Worm (Caenorhabditis elegans) whole organism, L1 larva: ENCODE measurements around the gene srh-2.

Experiments
- C16A3.4 ChIP-seq: fragments of 150-350 bp; optimal IDR thresholded peaks from 2 replicates; lab custom pipeline; 2014; ENCODE audit warnings: missing biosample characterization, missing genetic modification characterization
- Y116A8C.19 ChIP-seq: sonication (generic microtip); optimal IDR thresholded peaks from 2 replicates; lab custom pipeline; 2016; ENCODE audit warnings: missing compliant biosample characterization, missing genetic modification characterization, borderline replicate concordance
- aly-2 ChIP-seq: fragments of 150-350 bp; optimal IDR thresholded peaks from 2 replicates; lab custom pipeline; 2014; ENCODE audit warnings: missing biosample characterization, missing genetic modification characterization
- blmp-1 ChIP-seq: fragments of 150-350 bp; optimal IDR thresholded peaks from 2 replicates; lab custom pipeline; 2014; ENCODE audit warnings: missing biosample characterization, missing genetic modification characterization
- ceh-63 ChIP-seq: fragments of 200-800 bp; sonication (Bioruptor generic); optimal IDR thresholded peaks from 2 replicates; lab custom pipeline; 2018; ENCODE audit warnings: mild to moderate bottlenecking, missing genetic modification characterization, missing compliant biosample characterization
- ceh-90 ChIP-seq: sonication (generic microtip); optimal IDR thresholded peaks from 2 replicates; lab custom pipeline; 2016; ENCODE audit warnings: missing genetic modification characterization, missing compliant biosample characterization
- ces-1 ChIP-seq: fragments of 150-350 bp; optimal IDR thresholded peaks from 2 replicates; lab custom pipeline; 2014; ENCODE audit warnings: missing biosample characterization, missing genetic modification reagents, missing genetic modification characterization
- dpl-1 ChIP-seq, 3 experiments: fragments of 150-350 bp in 2 of 3; sonication (generic microtip) in 1 of 3; optimal IDR thresholded peaks; 2 replicates each; lab custom pipeline; 2014 to 2017; ENCODE audit warnings: missing biosample characterization in 3 of 3, missing genetic modification characterization in 3 of 3, missing genetic modification reagents in 3 of 3
- dsc-1 ChIP-seq: sonication (generic microtip); optimal IDR thresholded peaks from 2 replicates; lab custom pipeline; 2016; ENCODE audit warnings: mild to moderate bottlenecking, missing genetic modification characterization, missing compliant biosample characterization
- efl-1 ChIP-seq, 4 experiments: fragments of 150-350 bp; optimal IDR thresholded peaks in 3 of 4; peaks in 1 of 4; 1 replicate in 1 of 4; 2 replicates in 3 of 4; lab custom pipeline; 2014; ENCODE audit warnings: missing biosample characterization in 2 of 4, missing genetic modification characterization in 2 of 4, missing genetic modification reagents in 2 of 4
- egl-13 ChIP-seq: sonication (generic microtip); optimal IDR thresholded peaks from 2 replicates; lab custom pipeline; 2016; ENCODE audit warnings: missing genotype, missing genetic modification reagents, missing genetic modification characterization, missing compliant biosample characterization
- elt-3 ChIP-seq, 6 experiments: fragments of 150-350 bp in 1 of 6; sonication (generic microtip); optimal IDR thresholded peaks; 2 replicates each; lab custom pipeline; 2017 to 2018; ENCODE audit warnings: missing biosample characterization in 6 of 6, missing genetic modification characterization in 6 of 6, inconsistent platforms in 1 of 6
- fkh-4 ChIP-seq: sonication (generic microtip); optimal IDR thresholded peaks from 2 replicates; lab custom pipeline; 2016; ENCODE audit warnings: missing compliant biosample characterization, missing genetic modification characterization, borderline replicate concordance
- fkh-8 ChIP-seq: sonication (generic microtip); optimal IDR thresholded peaks from 2 replicates; lab custom pipeline; 2016; ENCODE audit warnings: mild to moderate bottlenecking, missing genetic modification characterization, missing compliant biosample characterization
- hlh-4 ChIP-seq: sonication (generic microtip); optimal IDR thresholded peaks from 2 replicates; lab custom pipeline; 2016; ENCODE audit warnings: mild to moderate bottlenecking, missing genetic modification characterization, missing compliant biosample characterization
- hpl-2 ChIP-seq: fragments of 150-350 bp; optimal IDR thresholded peaks from 2 replicates; lab custom pipeline; 2014; ENCODE audit warnings: missing biosample characterization, missing genetic modification reagents, missing genetic modification characterization
- jun-1 ChIP-seq: fragments of 150-350 bp; optimal IDR thresholded peaks from 2 replicates; lab custom pipeline; 2014; ENCODE audit warnings: missing biosample characterization, missing genetic modification reagents, missing genetic modification characterization
- lin-14 ChIP-seq: fragments of 200-800 bp; sonication (Bioruptor generic); optimal IDR thresholded peaks from 2 replicates; lab custom pipeline; 2018; ENCODE audit warnings: mild to moderate bottlenecking, missing genetic modification characterization, moderate library complexity, missing compliant biosample characterization
- lin-15B ChIP-seq: fragments of 150-350 bp; sonication (generic microtip); optimal IDR thresholded peaks from 3 replicates; lab custom pipeline; 2014; ENCODE audit warnings: missing biosample characterization, missing genetic modification characterization
- lin-35 ChIP-seq, 2 experiments: fragments of 150-350 bp; optimal IDR thresholded peaks; 2 replicates each; lab custom pipeline; 2014; ENCODE audit warnings: missing biosample characterization in 2 of 2, missing genetic modification characterization in 2 of 2, missing genetic modification reagents in 2 of 2
- nhr-11 ChIP-seq: fragments of 150-350 bp; optimal IDR thresholded peaks from 2 replicates; lab custom pipeline; 2014; ENCODE audit warnings: missing biosample characterization, missing genetic modification characterization
- nhr-12 ChIP-seq: sonication (generic microtip); optimal IDR thresholded peaks from 2 replicates; lab custom pipeline; 2017; ENCODE audit warnings: missing biosample characterization, missing genetic modification characterization
- nhr-19 ChIP-seq: fragments of 200-800 bp; sonication (Bioruptor generic); conservative IDR thresholded peaks from 2 replicates; pipeline ENCODE4 v1.3.6; 2022; ENCODE audit warnings: missing genetic modification characterization, missing compliant biosample characterization
- nhr-20 ChIP-seq: sonication (generic microtip); optimal IDR thresholded peaks from 2 replicates; lab custom pipeline; 2016; ENCODE audit warnings: mild to moderate bottlenecking, missing genetic modification characterization, missing compliant biosample characterization
- nhr-237 ChIP-seq: fragments of 150-350 bp; optimal IDR thresholded peaks from 2 replicates; lab custom pipeline; 2014; ENCODE audit warnings: missing biosample characterization, missing genetic modification characterization
- nhr-28 ChIP-seq: fragments of 150-350 bp; optimal IDR thresholded peaks from 2 replicates; lab custom pipeline; 2014; ENCODE audit warnings: missing biosample characterization, missing genetic modification characterization
- nhr-71 ChIP-seq: sonication (generic microtip); optimal IDR thresholded peaks from 2 replicates; lab custom pipeline; 2016; ENCODE audit warnings: mild to moderate bottlenecking, missing genetic modification characterization, moderate library complexity, missing compliant biosample characterization
- nhr-76 ChIP-seq: sonication (generic microtip); optimal IDR thresholded peaks from 2 replicates; lab custom pipeline; 2017; ENCODE audit warnings: missing biosample characterization, missing genetic modification characterization
- nhr-77 ChIP-seq: fragments of 150-350 bp; optimal IDR thresholded peaks from 2 replicates; lab custom pipeline; 2014; ENCODE audit warnings: missing biosample characterization, missing genetic modification characterization
- nhr-85 ChIP-seq: sonication (generic microtip); peaks from one replicate; lab custom pipeline; 2016; ENCODE audit warnings: missing genetic modification characterization, inconsistent platforms, missing compliant biosample characterization
- nhr-90 ChIP-seq: sonication (generic microtip); optimal IDR thresholded peaks from 2 replicates; lab custom pipeline; 2016; ENCODE audit warnings: mild to moderate bottlenecking, missing genetic modification characterization, missing compliant biosample characterization; ENCODE audit not compliant: poor library complexity
- rnt-1 ChIP-seq: sonication (generic microtip); optimal IDR thresholded peaks from 2 replicates; lab custom pipeline; 2016; ENCODE audit warnings: mild to moderate bottlenecking, missing genetic modification characterization, moderate library complexity, missing compliant biosample characterization
- skn-1 ChIP-seq: fragments of 150-350 bp; optimal IDR thresholded peaks from 2 replicates; lab custom pipeline; 2014; ENCODE audit warnings: missing biosample characterization, missing genetic modification characterization
- snu-23 ChIP-seq: sonication (generic microtip); optimal IDR thresholded peaks from 2 replicates; lab custom pipeline; 2016; ENCODE audit warnings: missing genetic modification characterization, missing compliant biosample characterization
- sptf-1 ChIP-seq: fragments of 150-350 bp; optimal IDR thresholded peaks from 2 replicates; lab custom pipeline; 2014; ENCODE audit warnings: missing biosample characterization, missing genetic modification characterization
- swsn-7 ChIP-seq: sonication (generic microtip); optimal IDR thresholded peaks from 2 replicates; lab custom pipeline; 2016; ENCODE audit warnings: missing genetic modification characterization, missing compliant biosample characterization
- tbx-2 ChIP-seq: sonication (generic microtip); optimal IDR thresholded peaks from 2 replicates; lab custom pipeline; 2016; ENCODE audit warnings: missing genetic modification characterization, missing compliant biosample characterization
- unc-98 ChIP-seq: fragments of 200-800 bp; sonication (Bioruptor generic); IDR thresholded peaks from 2 replicates; pipeline ENCODE4 v1.3.6; 2022; ENCODE audit warnings: missing genetic modification characterization, missing compliant biosample characterization
- vab-15 ChIP-seq: sonication (generic microtip); optimal IDR thresholded peaks from 2 replicates; lab custom pipeline; 2017; ENCODE audit warnings: missing genotype, mild to moderate bottlenecking, missing genetic modification characterization, missing compliant biosample characterization
- zip-4 ChIP-seq: fragments of 200-800 bp; sonication (Bioruptor generic); optimal IDR thresholded peaks from 2 replicates; lab custom pipeline; 2018; ENCODE audit warnings: mild to moderate bottlenecking, missing genetic modification characterization, moderate library complexity, missing compliant biosample characterization
- ztf-11 ChIP-seq, 2 experiments: sonication (generic microtip); optimal IDR thresholded peaks; 2 replicates each; lab custom pipeline; 2016 to 2017; ENCODE audit warnings: missing genetic modification characterization in 2 of 2, missing biosample characterization in 1 of 2, missing compliant biosample characterization in 1 of 2
- ztf-4 ChIP-seq: fragments of 150-350 bp; optimal IDR thresholded peaks from 2 replicates; lab custom pipeline; 2014; ENCODE audit warnings: missing biosample characterization, missing genetic modification characterization

The srh-2 gene

DNA sequence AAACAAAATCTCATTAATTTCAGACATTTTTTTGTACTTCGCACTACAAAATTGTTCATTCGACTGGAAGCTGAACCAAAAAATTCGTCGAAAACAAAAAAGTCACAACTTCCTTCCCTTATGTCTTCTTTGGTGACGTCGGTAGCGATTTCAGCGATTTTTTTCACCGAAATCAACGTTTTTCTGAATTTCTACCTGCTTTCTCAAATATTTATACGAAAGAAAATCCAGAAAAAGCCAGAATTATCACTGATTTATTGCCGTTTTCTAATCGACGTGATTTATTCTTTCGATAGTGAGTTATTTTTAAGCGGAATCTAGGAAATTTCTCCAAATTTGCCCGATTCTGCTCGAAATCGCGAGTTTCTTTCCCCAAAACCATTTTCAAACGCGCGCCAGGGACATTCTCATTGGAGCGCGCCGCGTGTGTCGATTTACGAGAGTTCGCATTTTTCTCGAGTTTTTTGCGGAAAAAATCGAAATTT, 46.8 kb downstream of the srh-2 start, which contains the start of gene srbc-58 (continued):
- no peak for TF ChIP-seq rnt-1
- no peak for TF ChIP-seq zip-4 (GFP tag; lab: Kevin White, UChicago)
- TF ChIP-seq nhr-85 = peak; percentile 72
- TF ChIP-seq nhr-12 (tag; lab: Kevin White, UChicago) = no peak
- TF ChIP-seq C16A3.4 (tag; lab: Kevin White, UChicago) = no peak
- TF ChIP-seq jun-1 (tag; lab: Kevin White, UChicago) = no peak
- no peak for TF ChIP-seq dsc-1 (tag; lab: Kevin White, UChicago)
- peak; percentile 66 for TF ChIP-seq aly-2 (tag; lab: Kevin White, UChicago)

ce11 chrV:777285-777684, 49.2 kb downstream of the srh-2 start, which contains the start of gene R09E12.9:
R09E12.9 (plus strand) TSS chrV:777600.
- TF ChIP-seq nhr-71 (peak; percentile 45), nhr-19 (GFP tag; lab: Robert Waterston, UW) (peak; percentile 40), swsn-7 (tag; lab: Kevin White, UChicago) (peak; percentile 10), nhr-76 (tag; lab: Kevin White, UChicago) (peak; percentile 15), fkh-8 (tag; lab: Kevin White, UChicago) (no peak), nhr-77 (peak; percentile 100), snu-23 (GFP tag; lab: Kevin White, UChicago) (peak; percentile 63), egl-13 (no peak), nhr-90 (peak; percentile 29), nhr-20 (tag; lab: Kevin White, UChicago) (peak; percentile 69), dpl-1 (GFP tag; optimal IDR thresholded peaks at IDR 0.05; lab: Kevin White, UChicago) (peak in 2 of 3 experiments; percentile 24 to 26), ces-1 (GFP tag; lab: Kevin White, UChicago) (no peak), efl-1 (optimal IDR thresholded peaks at IDR 0.05; lab: Kevin White, UChicago) (peak; percentile 37 to 39), efl-1 (GFP tag; optimal IDR thresholded peaks at IDR 0.05 in 1 of 2; lab: Kevin White, UChicago) (peak; percentile 28 to 90), nhr-237 (peak; percentile 42), lin-35 (GFP tag; optimal IDR thresholded peaks at IDR 0.05; lab: Kevin White, UChicago) (peak; percentile 6 to 57), nhr-28 (tag; lab: Kevin White, UChicago) (peak; percentile 54), nhr-85 (peak; percentile 55), dsc-1 (tag; lab: Kevin White, UChicago) (no peak), ceh-90 (tag; lab: Kevin White, UChicago) (no peak), elt-3 (tag; optimal IDR thresholded peaks at IDR 0.05; lab: Kevin White, UChicago) (peak in 1 of 6 experiments; percentile 27), hpl-2 (GFP tag; lab: Kevin White, UChicago) (no peak), blmp-1 (peak; percentile 36), ceh-63 (GFP tag; lab: Kevin White, UChicago) (no peak)

ce11 chrV:778339-778738, 50.2 kb downstream of the srh-2 start, which contains the start of gene srbc-59:
srbc-59 (plus strand) TSS chrV:778639.
- no peak for TF ChIP-seq Y116A8C.19 (tag; lab: Kevin White, UChicago)
- TF ChIP-seq nhr-28 (tag; lab: Kevin White, UChicago) = no peak
- TF ChIP-seq tbx-2 (tag; lab: Kevin White, UChicago) = no peak
- TF ChIP-seq sptf-1 (tag; lab: Kevin White, UChicago) = no peak
- no peak for TF ChIP-seq skn-1
- no peak for TF ChIP-seq jun-1 (tag; lab: Kevin White, UChicago)
- no peak for TF ChIP-seq lin-14 (GFP tag; lab: Kevin White, UChicago)
- TF ChIP-seq vab-15 = no peak
- TF ChIP-seq snu-23 (GFP tag; lab: Kevin White, UChicago) = no peak
- TF ChIP-seq nhr-12 (tag; lab: Kevin White, UChicago) = no peak
- no peak for TF ChIP-seq unc-98 (GFP tag; lab: Robert Waterston, UW)
- TF ChIP-seq nhr-90 = no peak
- TF ChIP-seq fkh-4 (tag; lab: Kevin White, UChicago) = no peak
- no peak for TF ChIP-seq zip-4 (GFP tag; lab: Kevin White, UChicago)
- no peak for TF ChIP-seq hlh-4 (tag; lab: Kevin White, UChicago)
- TF ChIP-seq lin-15B = no peak
- no peak for TF ChIP-seq ztf-11 (tag; optimal IDR thresholded peaks at IDR 0.05; lab: Kevin White, UChicago)
- TF ChIP-seq nhr-11 (tag; lab: Kevin White, UChicago) = no peak
- no peak for TF ChIP-seq efl-1 (optimal IDR thresholded peaks at IDR 0.05; lab: Kevin White, UChicago)
- no peak for TF ChIP-seq efl-1 (GFP tag; optimal IDR thresholded peaks at IDR 0.05 in 1 of 2; lab: Kevin White, UChicago)
- TF ChIP-seq ztf-4 (tag; lab: Kevin White, UChicago) = no peak
